Worm (Caenorhabditis elegans) whole organism, L1 larva: ENCODE data around the gene F52E10.4.

Experiments used
- aly-2 ChIP-seq: fragments of 150-350 bp; optimal IDR thresholded peaks from 2 replicates; lab custom pipeline; 2014; ENCODE audit warnings: missing biosample characterization, missing genetic modification characterization
- ama-1 ChIP-seq: fragments of 150-350 bp; optimal IDR thresholded peaks from 2 replicates; lab custom pipeline; 2014
- ces-1 ChIP-seq: fragments of 150-350 bp; optimal IDR thresholded peaks from 2 replicates; lab custom pipeline; 2014; ENCODE audit warnings: missing biosample characterization, missing genetic modification reagents, missing genetic modification characterization
- grh-1 ChIP-seq: fragments of 200-800 bp; sonication (Bioruptor generic); IDR thresholded peaks from 2 replicates; pipeline ENCODE4 v1.3.6; 2022; ENCODE audit warnings: missing genetic modification reagents, missing genetic modification characterization, missing compliant biosample characterization
- hlh-17 ChIP-seq: fragments of 200-800 bp; sonication (Bioruptor generic); optimal IDR thresholded peaks from 2 replicates; lab custom pipeline; 2018; ENCODE audit warnings: missing genetic modification characterization, mild to moderate bottlenecking, missing compliant biosample characterization, moderate library complexity, borderline replicate concordance
- lin-15B ChIP-seq: fragments of 150-350 bp; sonication (generic microtip); optimal IDR thresholded peaks from 3 replicates; lab custom pipeline; 2014; ENCODE audit warnings: missing biosample characterization, missing genetic modification characterization
- nhr-28 ChIP-seq: fragments of 150-350 bp; optimal IDR thresholded peaks from 2 replicates; lab custom pipeline; 2014; ENCODE audit warnings: missing biosample characterization, missing genetic modification characterization
- nhr-85 ChIP-seq: sonication (generic microtip); peaks from one replicate; lab custom pipeline; 2016; ENCODE audit warnings: missing genetic modification characterization, inconsistent platforms, missing compliant biosample characterization
- pqm-1 ChIP-seq: sonication (generic microtip); optimal IDR thresholded peaks from 3 replicates; lab custom pipeline; 2017; ENCODE audit warnings: missing biosample characterization, missing genetic modification characterization
- sox-4 ChIP-seq: sonication (generic microtip); optimal IDR thresholded peaks from 2 replicates; lab custom pipeline; 2016; ENCODE audit warnings: missing genetic modification characterization, missing compliant biosample characterization
- unc-130 ChIP-seq: fragments of 150-350 bp; optimal IDR thresholded peaks from 2 replicates; lab custom pipeline; 2017; ENCODE audit warnings: missing biosample characterization, missing genetic modification characterization, inconsistent platforms
- unc-62 ChIP-seq: fragments of 150-350 bp; optimal IDR thresholded peaks from 2 replicates; lab custom pipeline; 2014; ENCODE audit warnings: missing biosample characterization, missing genetic modification reagents, missing genetic modification characterization
- zag-1 ChIP-seq: fragments of 150-350 bp; optimal IDR thresholded peaks from 2 replicates; lab custom pipeline; 2014; ENCODE audit warnings: missing biosample characterization, missing genetic modification characterization

DNA sequence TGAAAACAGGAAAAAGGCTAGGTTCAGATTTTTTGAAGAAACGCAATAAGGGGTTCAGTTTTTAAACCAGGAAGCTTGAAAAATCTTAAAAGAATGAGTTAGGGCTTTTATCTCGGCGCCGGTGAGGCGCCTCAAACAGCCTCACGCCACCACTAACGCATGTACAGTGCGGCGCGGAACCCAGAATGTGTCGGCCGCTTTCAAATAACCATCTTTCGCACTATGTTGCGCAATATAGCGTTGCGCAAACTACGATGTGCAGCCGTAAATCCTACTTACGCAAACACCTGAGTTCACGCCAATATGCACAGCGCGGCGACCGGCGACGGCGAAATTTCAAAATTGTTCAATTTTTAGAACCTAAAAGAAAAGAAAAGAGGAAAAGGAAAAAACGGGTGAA lies 3.2 kb downstream of the F52E10.4 start:
- no peak for TF ChIP-seq lin-15B
- no peak for TF ChIP-seq ces-1 (GFP tag; lab: Kevin White, UChicago)
- TF ChIP-seq nhr-28 (tag; lab: Kevin White, UChicago): no peak
- no peak for TF ChIP-seq grh-1 (GFP tag; lab: Robert Waterston, UW)
- no peak for TF ChIP-seq ama-1 (lab: Kevin White, UChicago)
- TF ChIP-seq pqm-1 (tag; lab: Kevin White, UChicago): no peak
- no peak for TF ChIP-seq nhr-85 (tag; lab: Kevin White, UChicago)
- no peak for TF ChIP-seq unc-62
- TF ChIP-seq sox-4 (tag; lab: Kevin White, UChicago): no peak
- no peak for TF ChIP-seq hlh-17 (GFP tag; lab: Kevin White, UChicago)
- no peak for TF ChIP-seq zag-1
- TF ChIP-seq aly-2: no peak
- no peak for TF ChIP-seq unc-130 (tag; lab: Kevin White, UChicago)
